4 fruit fly cellular contexts compared by ENCODE assay signal in the genomic region with DNA sequence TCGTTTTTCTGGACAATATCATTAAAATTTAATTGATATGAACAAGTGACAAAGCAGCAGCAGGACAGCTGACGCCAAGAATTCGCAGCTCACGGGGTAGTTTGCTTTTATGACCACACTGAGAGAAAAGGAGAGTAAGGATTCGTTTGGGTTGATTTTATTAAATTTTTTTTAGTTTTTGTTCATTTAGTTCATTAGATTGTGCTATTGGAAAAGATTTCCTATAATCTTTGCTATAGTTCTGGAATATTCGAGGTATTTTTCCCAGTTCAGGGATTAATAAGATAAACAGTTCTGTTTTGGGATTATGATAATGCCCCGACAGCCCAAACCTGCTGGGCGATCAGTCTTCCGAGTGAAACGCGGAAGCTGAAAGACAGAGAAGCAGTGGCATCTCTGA.
TF ChIP-seq lines count a peak whose summit lies in the region.

No protein-coding gene starts in this region.

- TF ChIP-seq CTCF in whole organism, embryonic (GFP tag; optimal IDR thresholded peaks at IDR 0.05; lab: Kevin White, UChicago) = no peak

TF ChIP-seq in whole organism, embryonic, 481 proteins besides CTCF, POLR2A, EP300 and RAD21:
- TF ChIP-seq Bteb2 (GFP tag; optimal IDR thresholded peaks at IDR 0.05; lab: Kevin White, UChicago) (no peak), NC2β (GFP tag; optimal IDR thresholded peaks at IDR 0.05; lab: Kevin White, UChicago) (no peak), nom (GFP tag; optimal IDR thresholded peaks at IDR 0.05; lab: Kevin White, UChicago) (peak; percentile 57), bsh (GFP tag; optimal IDR thresholded peaks at IDR 0.05; lab: Kevin White, UChicago) (peak in 1 of 2 experiments; percentile 47)

TF ChIP-seq in whole organism, prepupa, 60 proteins besides CTCF, POLR2A, EP300 and RAD21 (continues in another document):
- peak; percentile 67 for TF ChIP-seq pdm3 (GFP tag; optimal IDR thresholded peaks at IDR 0.05; lab: Kevin White, UChicago)
- no peak for TF ChIP-seq CG11294 (GFP tag; IDR thresholded peaks at IDR 0.05; lab: Robert Waterston, UW)
- peak; percentile 79 for TF ChIP-seq esn (GFP tag; optimal IDR thresholded peaks at IDR 0.05; lab: Kevin White, UChicago)
- peak; percentile 85 for TF ChIP-seq CG10669 (GFP tag; optimal IDR thresholded peaks at IDR 0.05; lab: Kevin White, UChicago)
- TF ChIP-seq CG9139 (GFP tag; optimal IDR thresholded peaks at IDR 0.05; lab: Kevin White, UChicago) = peak; percentile 72
- TF ChIP-seq fd59A (GFP tag; optimal IDR thresholded peaks at IDR 0.05; lab: Kevin White, UChicago) = peak; percentile 81
- TF ChIP-seq dsx (GFP tag; optimal IDR thresholded peaks at IDR 0.05; lab: Kevin White, UChicago; ENCODE audit: poor library complexity, severe bottlenecking) = peak; percentile 78
- no peak for TF ChIP-seq CG4318 (GFP tag; optimal IDR thresholded peaks at IDR 0.05; lab: Kevin White, UChicago)
- peak; percentile 50 for TF ChIP-seq CG11762 (GFP tag; optimal IDR thresholded peaks at IDR 0.05; lab: Kevin White, UChicago; ENCODE audit: insufficient read depth)
- TF ChIP-seq CG6163 (GFP tag; IDR thresholded peaks at IDR 0.05; lab: Robert Waterston, UW) = peak; percentile 68; the same call in 2 of the 3 replicates
- TF ChIP-seq Lpt (GFP tag; optimal IDR thresholded peaks at IDR 0.05; lab: Kevin White, UChicago) = peak; percentile 43
- no peak for TF ChIP-seq fkh (GFP tag; optimal IDR thresholded peaks at IDR 0.05; lab: Kevin White, UChicago)
- TF ChIP-seq Gug (GFP tag; IDR thresholded peaks at IDR 0.05; lab: Robert Waterston, UW) = no peak
- TF ChIP-seq CG8319 (GFP tag; optimal IDR thresholded peaks at IDR 0.05; lab: Kevin White, UChicago) = peak; percentile 29
- 0 out of 3 replicates have a peak, but pooled peaks have one; percentile 17 for TF ChIP-seq eg (GFP tag; IDR thresholded peaks at IDR 0.05; lab: Robert Waterston, UW)
- TF ChIP-seq Ets21C (GFP tag; optimal IDR thresholded peaks at IDR 0.05; lab: Kevin White, UChicago) = peak; percentile 49
- TF ChIP-seq CG10631 (GFP tag; optimal IDR thresholded peaks at IDR 0.05; lab: Kevin White, UChicago) = peak; percentile 68
- peak; percentile 71 for TF ChIP-seq lz (GFP tag; optimal IDR thresholded peaks at IDR 0.05; lab: Kevin White, UChicago)
- peak; percentile 68 for TF ChIP-seq CG8632 (GFP tag; optimal IDR thresholded peaks at IDR 0.05; lab: Kevin White, UChicago)
- TF ChIP-seq CG6792 (GFP tag; optimal IDR thresholded peaks at IDR 0.05; lab: Kevin White, UChicago) = peak; percentile 55
- TF ChIP-seq CG1621 (tag; optimal IDR thresholded peaks at IDR 0.05; lab: Kevin White, UChicago) = peak; percentile 61
- no peak for TF ChIP-seq Eip93F (GFP tag; optimal IDR thresholded peaks at IDR 0.05; lab: Kevin White, UChicago)
- peak; percentile 63 for TF ChIP-seq achi (GFP tag; optimal IDR thresholded peaks at IDR 0.05; lab: Kevin White, UChicago)
- no peak for TF ChIP-seq CG6276 (GFP tag; optimal IDR thresholded peaks at IDR 0.05; lab: Kevin White, UChicago)
- peak; percentile 32; the same call in 1 of the 3 replicates for TF ChIP-seq CG8119 (GFP tag; IDR thresholded peaks at IDR 0.05; lab: Robert Waterston, UW)
- TF ChIP-seq acj6 (GFP tag; optimal IDR thresholded peaks at IDR 0.05; lab: Kevin White, UChicago) = peak; percentile 79

TF ChIP-seq in whole organism, pupa, 21 proteins besides CTCF, POLR2A, EP300 and RAD21:
- TF ChIP-seq Ets98B (GFP tag; IDR thresholded peaks at IDR 0.05; lab: Robert Waterston, UW) (no peak), CG34367 (tag; optimal IDR thresholded peaks at IDR 0.05; lab: Kevin White, UChicago) (peak; percentile 70), CG4496 (GFP tag; IDR thresholded peaks at IDR 0.05; lab: Robert Waterston, UW) (peak; percentile 34; the same call in 1 of the 3 replicates), CG17806 (tag; optimal IDR thresholded peaks at IDR 0.05; lab: Kevin White, UChicago) (peak; percentile 82), CG32121 (GFP tag; IDR thresholded peaks at IDR 0.05; lab: Robert Waterston, UW) (no peak), D1 (tag; optimal IDR thresholded peaks at IDR 0.05; lab: Kevin White, UChicago) (no peak), CG10348 (GFP tag; IDR thresholded peaks at IDR 0.05; lab: Robert Waterston, UW) (no peak), CG13204 (GFP tag; optimal IDR thresholded peaks at IDR 0.05; lab: Kevin White, UChicago) (no peak), Pif1B (GFP tag; optimal IDR thresholded peaks at IDR 0.05; lab: Kevin White, UChicago) (peak; percentile 25), Pif1A (GFP tag; optimal IDR thresholded peaks at IDR 0.05; lab: Kevin White, UChicago) (peak; percentile 63), CG8301 (tag; optimal IDR thresholded peaks at IDR 0.05; lab: Kevin White, UChicago) (peak; percentile 27), gl (tag; optimal IDR thresholded peaks at IDR 0.05; lab: Kevin White, UChicago) (no peak), EcR (GFP tag; optimal IDR thresholded peaks at IDR 0.05; lab: Kevin White, UChicago) (no peak), fd96Ca (GFP tag; IDR thresholded peaks at IDR 0.05; lab: Robert Waterston, UW) (0 out of 3 replicates have a peak, but pooled peaks have one; percentile 7), CG8159 (tag; optimal IDR thresholded peaks at IDR 0.05; lab: Kevin White, UChicago) (peak; percentile 89), CG9948 (tag; optimal IDR thresholded peaks at IDR 0.05; lab: Kevin White, UChicago) (peak; percentile 76), CG14655 (GFP tag; optimal IDR thresholded peaks at IDR 0.05; lab: Kevin White, UChicago) (peak; percentile 51), Snoo (tag; optimal IDR thresholded peaks at IDR 0.05; lab: Kevin White, UChicago) (peak; percentile 58), CG15710 (tag; optimal IDR thresholded peaks at IDR 0.05; lab: Kevin White, UChicago) (peak; percentile 83), CG12605 (GFP tag; IDR thresholded peaks at IDR 0.05; lab: Robert Waterston, UW) (no peak), rn (GFP tag; IDR thresholded peaks at IDR 0.05; lab: Robert Waterston, UW) (no peak)
TF ChIP-seq in whole organism, pupa: peak in this region for 12.

TF ChIP-seq in whole organism, wandering third instar larva, 38 proteins besides CTCF, POLR2A, EP300 and RAD21:
- TF ChIP-seq Hr78 (GFP tag; optimal IDR thresholded peaks at IDR 0.05; lab: Kevin White, UChicago) = no peak
- no peak for TF ChIP-seq Hnf4 (GFP tag; optimal IDR thresholded peaks at IDR 0.05; lab: Kevin White, UChicago)
- TF ChIP-seq Myc (optimal IDR thresholded peaks at IDR 0.05; lab: Kevin White, UChicago) = no peak
- TF ChIP-seq Rel (GFP tag; optimal IDR thresholded peaks at IDR 0.05; lab: Kevin White, UChicago) = no peak
- TF ChIP-seq Rel (tag; optimal IDR thresholded peaks at IDR 0.05; lab: Kevin White, UChicago) = no peak
- no peak for TF ChIP-seq Dfd (GFP tag; optimal IDR thresholded peaks at IDR 0.05; lab: Kevin White, UChicago)
- TF ChIP-seq Hr83 (GFP tag; optimal IDR thresholded peaks at IDR 0.05; lab: Kevin White, UChicago; ENCODE audit: poor library complexity, severe bottlenecking) = no peak
- peak; percentile 29 for TF ChIP-seq dmrt93B (GFP tag; optimal IDR thresholded peaks at IDR 0.05; lab: Kevin White, UChicago)
- peak; percentile 11 for TF ChIP-seq woc (GFP tag; optimal IDR thresholded peaks at IDR 0.05; lab: Kevin White, UChicago)
- peak; percentile 30 for TF ChIP-seq Sp1 (GFP tag; optimal IDR thresholded peaks at IDR 0.05; lab: Kevin White, UChicago)
- no peak for TF ChIP-seq Abd-B (GFP tag; optimal IDR thresholded peaks at IDR 0.05; lab: Kevin White, UChicago)
- TF ChIP-seq br (GFP tag; optimal IDR thresholded peaks at IDR 0.05; lab: Kevin White, UChicago) = peak; percentile 7
- no peak for TF ChIP-seq pan (optimal IDR thresholded peaks at IDR 0.05; lab: Kevin White, UChicago)
- TF ChIP-seq psq (GFP tag; optimal IDR thresholded peaks at IDR 0.05; lab: Kevin White, UChicago) = no peak
- no peak for TF ChIP-seq lola (GFP tag; optimal IDR thresholded peaks at IDR 0.05; lab: Kevin White, UChicago)
- no peak for TF ChIP-seq CG32264 (GFP tag; optimal IDR thresholded peaks at IDR 0.05; lab: Kevin White, UChicago)
- TF ChIP-seq rgr (GFP tag; optimal IDR thresholded peaks at IDR 0.05; lab: Kevin White, UChicago) = no peak
- TF ChIP-seq CG9705 (GFP tag; optimal IDR thresholded peaks at IDR 0.05; lab: Kevin White, UChicago) = no peak
- no peak for TF ChIP-seq jim (GFP tag; optimal IDR thresholded peaks at IDR 0.05; lab: Kevin White, UChicago)
- no peak for TF ChIP-seq dl (GFP tag; optimal IDR thresholded peaks at IDR 0.05; lab: Kevin White, UChicago; ENCODE audit: insufficient read depth in 1 of 2, partially characterized antibody in 2 of 2)
- TF ChIP-seq ey (GFP tag; optimal IDR thresholded peaks at IDR 0.05; lab: Kevin White, UChicago) = peak; percentile 46
- TF ChIP-seq N (GFP tag; optimal IDR thresholded peaks at IDR 0.05; lab: Kevin White, UChicago) = no peak
- no peak for TF ChIP-seq CrebA (GFP tag; optimal IDR thresholded peaks at IDR 0.05; lab: Kevin White, UChicago; ENCODE audit: borderline replicate concordance)
- TF ChIP-seq Jra (GFP tag; optimal IDR thresholded peaks at IDR 0.05; lab: Kevin White, UChicago) = no peak
- TF ChIP-seq tai (GFP tag; optimal IDR thresholded peaks at IDR 0.05; lab: Kevin White, UChicago) = peak; percentile 11
- TF ChIP-seq sage (GFP tag; optimal IDR thresholded peaks at IDR 0.05; lab: Kevin White, UChicago) = no peak
- peak in 1 of 2 experiments; percentile 51 for TF ChIP-seq foxo (GFP tag; optimal IDR thresholded peaks at IDR 0.05; lab: Kevin White, UChicago)
- TF ChIP-seq fru (GFP tag; optimal IDR thresholded peaks at IDR 0.05; lab: Kevin White, UChicago) = peak; percentile 14
- no peak for TF ChIP-seq dsf (GFP tag; optimal IDR thresholded peaks at IDR 0.05; lab: Kevin White, UChicago; ENCODE audit: borderline replicate concordance)
- TF ChIP-seq GATAd (GFP tag; optimal IDR thresholded peaks at IDR 0.05; lab: Kevin White, UChicago) = no peak
- TF ChIP-seq sv (GFP tag; optimal IDR thresholded peaks at IDR 0.05; lab: Kevin White, UChicago) = no peak
- no peak for TF ChIP-seq Vsx2 (GFP tag; optimal IDR thresholded peaks at IDR 0.05; lab: Kevin White, UChicago; ENCODE audit: partially characterized antibody)
- no peak for TF ChIP-seq brk (GFP tag; optimal IDR thresholded peaks at IDR 0.05; lab: Kevin White, UChicago)
- TF ChIP-seq OdsH (GFP tag; optimal IDR thresholded peaks at IDR 0.05; lab: Kevin White, UChicago) = peak; percentile 3
- peak; percentile 58 for TF ChIP-seq h (GFP tag; optimal IDR thresholded peaks at IDR 0.05; lab: Kevin White, UChicago)
- TF ChIP-seq usp (GFP tag; optimal IDR thresholded peaks at IDR 0.05; lab: Kevin White, UChicago) = no peak
- no peak for TF ChIP-seq Dif (GFP tag; optimal IDR thresholded peaks at IDR 0.05; lab: Kevin White, UChicago; ENCODE audit: partially characterized antibody)
- TF ChIP-seq HLH106 (tag; optimal IDR thresholded peaks at IDR 0.05; lab: Kevin White, UChicago) = peak; percentile 44
- no peak for TF ChIP-seq Mio (GFP tag; optimal IDR thresholded peaks at IDR 0.05; lab: Kevin White, UChicago)
TF ChIP-seq in whole organism, wandering third instar larva: peak in this region for 11.
